Worm (Caenorhabditis elegans): Measurements from ENCODE around the gene C02F12.5.

- no peak for TF ChIP-seq ceh-13 (GFP tag; optimal IDR thresholded peaks at IDR 0.05)
- TF ChIP-seq flt-1 (GFP tag; IDR thresholded peaks at IDR 0.05) = no peak
- no peak for TF ChIP-seq ama-1 (optimal IDR thresholded peaks at IDR 0.05)
- no peak for TF ChIP-seq tbx-11 (GFP tag; IDR thresholded peaks at IDR 0.05)
- TF ChIP-seq hmbx-1 (tag; optimal IDR thresholded peaks at IDR 0.05) = no peak
- TF ChIP-seq aly-1 (tag; optimal IDR thresholded peaks at IDR 0.05) = no peak
- no peak for TF ChIP-seq tbx-37 (GFP tag; conservative IDR thresholded peaks at IDR 0.05)
- TF ChIP-seq F13C5.2 (tag; optimal IDR thresholded peaks at IDR 0.05) = no peak
Measured at ce11 chrX:3701861-3702260, 30.0 kb upstream of the C02F12.5 start.

Measured in whole organism, early embryonic.